Worm (Caenorhabditis elegans): Measurements from ENCODE around the gene Y32H12A.1.

Gene Y32H12A.1

DNA sequence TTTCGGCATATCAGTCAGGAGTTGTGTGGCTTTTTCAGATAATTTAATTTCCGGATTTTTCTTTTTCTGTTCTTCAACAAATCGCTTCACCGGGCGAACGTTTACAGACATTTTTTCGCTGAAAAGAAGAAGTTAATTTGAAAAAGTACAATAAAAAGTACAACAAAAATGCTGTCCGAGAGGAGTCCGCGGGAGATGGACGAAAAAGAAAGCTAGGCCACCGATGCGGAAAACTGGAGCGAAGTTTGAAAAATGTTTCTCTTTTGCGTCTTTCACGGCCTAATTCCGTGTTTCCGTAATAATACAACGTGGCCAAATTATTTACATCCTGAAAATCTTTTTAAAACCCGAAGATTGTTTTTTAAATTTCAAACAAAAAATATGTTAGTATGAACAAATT is 12.8 kb upstream of the Y32H12A.1 start, which contains the start of gene thoc-5 (continued):
- TF ChIP-seq ceh-16 (tag; optimal IDR thresholded peaks at IDR 0.05) (no peak), nhr-25 (tag; optimal IDR thresholded peaks at IDR 0.05) (peak; percentile 61), nhr-43 (tag; optimal IDR thresholded peaks at IDR 0.05; ENCODE audit: poor library complexity, severe bottlenecking) (peak; percentile 93)

- TF ChIP-seq hmg-11 (tag; optimal IDR thresholded peaks at IDR 0.05), result peak; percentile 1
- TF ChIP-seq egl-27 (tag; optimal IDR thresholded peaks at IDR 0.05), result no peak
- TF ChIP-seq mdl-1 (tag; optimal IDR thresholded peaks at IDR 0.05), result no peak
- peak; percentile 16 for TF ChIP-seq snpc-4 (tag; optimal IDR thresholded peaks at IDR 0.05)
- peak; percentile 10 for TF ChIP-seq nfya-1 (tag; optimal IDR thresholded peaks at IDR 0.05; ENCODE audit: insufficient read depth)
- no peak for TF ChIP-seq nhr-76 (tag; optimal IDR thresholded peaks at IDR 0.05)
- TF ChIP-seq skn-1 (tag; optimal IDR thresholded peaks at IDR 0.05), result peak; percentile 86
- TF ChIP-seq egl-5 (tag; optimal IDR thresholded peaks at IDR 0.05), result peak; percentile 46
- peak; percentile 85 for TF ChIP-seq pha-4 (tag; optimal IDR thresholded peaks at IDR 0.05)
- peak; percentile 69 for TF ChIP-seq nhr-43 (tag; optimal IDR thresholded peaks at IDR 0.05; ENCODE audit: poor library complexity, severe bottlenecking)
- no peak for TF ChIP-seq ZK546.5 (tag; optimal IDR thresholded peaks at IDR 0.05)
- peak; percentile 54 for TF ChIP-seq pqm-1 (tag; optimal IDR thresholded peaks at IDR 0.05)
- peak; percentile 35 for TF ChIP-seq tbx-2 (tag; optimal IDR thresholded peaks at IDR 0.05)
- TF ChIP-seq elt-2 (tag; optimal IDR thresholded peaks at IDR 0.05), result peak; percentile 62
These were observed 6.2 kb downstream of the Y32H12A.1 start, which contains the start of gene dhs-9 for ce11 chrIII:5367995-5368899. TSS of gene dhs-9 (minus strand) at chrIII:5368045.

DNA sequence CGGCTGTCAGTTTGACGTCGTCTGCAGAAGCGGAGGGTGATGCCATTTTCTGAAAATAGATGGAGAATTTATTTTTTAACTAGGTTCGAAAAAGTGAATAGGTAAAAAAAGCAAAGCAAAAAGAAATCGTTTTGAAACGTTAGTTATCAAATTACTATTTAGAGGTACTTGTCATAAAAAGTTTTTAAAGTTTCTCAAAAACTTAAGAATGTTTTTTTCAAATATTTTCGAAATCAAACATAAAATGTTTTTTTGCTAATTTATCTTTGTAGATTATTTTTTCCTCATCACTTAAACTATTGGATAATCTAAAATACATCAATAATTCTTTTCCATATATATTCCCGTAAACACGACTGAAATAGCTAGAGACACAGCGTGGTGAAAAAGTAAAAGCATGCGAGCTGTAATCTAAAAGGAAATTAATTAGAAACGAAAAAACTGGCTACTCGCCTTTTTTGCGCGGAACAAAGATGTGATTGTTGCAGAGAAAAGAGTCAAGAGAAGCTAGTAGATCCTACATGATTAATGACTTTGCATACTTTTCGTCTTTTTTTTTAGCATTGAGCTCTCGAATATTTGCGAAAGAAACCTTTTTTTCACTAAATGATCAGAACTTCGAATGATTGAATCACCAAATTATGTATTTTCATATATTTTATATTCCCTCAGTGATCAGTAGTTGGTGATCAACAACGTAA is 9.4 kb downstream of the Y32H12A.1 start, which contains the start of gene szy-2:
TSS of gene szy-2 (minus strand) at position 51 of the 701 bp plus-strand sequence.
- TF ChIP-seq fkh-2 (tag; optimal IDR thresholded peaks at IDR 0.05) (no peak), lin-39 (tag; optimal IDR thresholded peaks at IDR 0.05) (peak; percentile 64), ama-1 (optimal IDR thresholded peaks at IDR 0.05) (no peak)

DNA sequence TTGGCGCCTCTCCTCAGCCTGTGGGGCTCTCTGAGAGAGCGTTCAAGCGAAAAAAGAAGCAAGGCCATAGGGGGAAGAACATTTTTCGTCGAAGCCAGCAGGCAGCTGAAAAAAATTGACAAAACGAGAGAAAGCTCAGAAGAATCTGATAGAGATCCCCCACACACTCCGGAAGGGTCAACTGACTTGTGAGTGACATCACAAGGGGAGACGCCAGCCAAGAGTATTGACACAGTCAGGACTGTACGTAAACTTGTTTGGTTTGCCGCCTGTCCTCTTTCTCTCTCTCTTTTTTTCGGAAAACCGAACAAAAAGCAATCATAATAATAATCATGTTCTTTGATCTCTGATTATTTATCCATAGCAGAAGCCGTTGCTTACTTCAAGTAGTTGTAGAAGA is 10.9 kb downstream of the Y32H12A.1 start:
- TF ChIP-seq fkh-10 (GFP tag; optimal IDR thresholded peaks at IDR 0.05), result peak; percentile 31
- TF ChIP-seq elt-1 (tag; optimal IDR thresholded peaks at IDR 0.05), result no peak
- no peak for TF ChIP-seq fos-1 (tag; optimal IDR thresholded peaks at IDR 0.05)
- peak; percentile 90 for TF ChIP-seq pha-4 (tag; optimal IDR thresholded peaks at IDR 0.05)
- no peak for TF ChIP-seq pqm-1 (tag; optimal IDR thresholded peaks at IDR 0.05)
- TF ChIP-seq ama-1 (optimal IDR thresholded peaks at IDR 0.05), result peak; percentile 66
- TF ChIP-seq nhr-43 (tag; optimal IDR thresholded peaks at IDR 0.05; ENCODE audit: poor library complexity, severe bottlenecking), result peak; percentile 8

- TF ChIP-seq ceh-28 (tag; optimal IDR thresholded peaks at IDR 0.05), result no peak
- peak; percentile 34 for TF ChIP-seq ama-1 (optimal IDR thresholded peaks at IDR 0.05)
- TF ChIP-seq nhr-25 (tag; optimal IDR thresholded peaks at IDR 0.05), result peak; percentile 5
These were observed 11.7 kb downstream of the Y32H12A.1 start for ce11 chrIII:5373715-5374114.

DNA sequence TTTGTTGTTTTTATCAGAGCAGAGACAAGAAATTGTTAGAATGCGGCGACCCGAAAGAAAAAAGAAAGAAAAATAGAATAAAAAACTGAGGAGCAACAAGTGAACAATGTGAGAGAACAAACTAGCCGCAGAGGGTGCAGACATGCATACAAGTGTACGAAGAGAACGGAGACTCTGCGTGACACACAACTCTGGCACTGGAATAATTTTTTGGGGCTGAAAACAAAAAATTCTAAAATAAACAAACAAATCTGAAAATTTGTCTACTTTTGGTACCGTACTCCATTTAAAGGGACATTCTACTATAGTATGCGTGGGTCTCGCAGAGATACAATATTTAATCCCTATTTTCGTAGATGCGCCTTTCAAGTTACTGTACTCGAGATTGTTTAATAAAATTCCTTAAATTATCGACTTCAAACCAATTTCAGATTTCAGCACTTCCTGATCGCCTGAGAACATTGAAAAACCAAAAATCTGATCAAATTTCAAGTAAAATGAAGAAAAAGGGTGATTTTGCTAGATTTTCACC is 13.1 kb downstream of the Y32H12A.1 start:
- peak; percentile 19 for TF ChIP-seq nfya-1 (tag; optimal IDR thresholded peaks at IDR 0.05; ENCODE audit: insufficient read depth)
- no peak for TF ChIP-seq ceh-82 (tag; optimal IDR thresholded peaks at IDR 0.05)
- peak; percentile 16 for TF ChIP-seq pha-4 (tag; optimal IDR thresholded peaks at IDR 0.05)

DNA sequence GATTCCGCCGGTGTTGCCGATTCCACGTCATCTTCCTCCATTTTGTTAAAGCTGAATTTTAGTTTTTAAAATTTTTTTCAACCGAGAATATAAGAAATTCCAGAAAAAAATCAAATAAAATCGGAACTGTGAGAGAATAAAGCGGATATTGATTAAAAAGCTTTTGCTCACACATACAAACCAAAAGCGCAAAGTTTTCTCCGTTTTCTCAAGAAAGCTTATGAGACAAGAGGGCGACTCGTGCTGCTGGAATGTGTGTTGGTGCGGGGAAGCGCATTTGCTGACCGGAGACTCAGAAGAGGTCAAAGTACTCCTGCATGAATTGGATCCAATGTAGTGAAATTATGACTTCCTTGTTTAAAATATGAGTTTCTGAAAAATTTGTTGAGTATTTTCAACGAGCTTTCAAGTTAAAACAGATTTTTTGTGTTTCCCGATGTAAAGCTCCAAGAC is 17.9 kb downstream of the Y32H12A.1 start, which contains the start of gene paqr-2:
TSS of gene paqr-2 (minus strand) at position 51 of the 453 bp plus-strand sequence.
- TF ChIP-seq nhr-23 (tag; optimal IDR thresholded peaks at IDR 0.05) (peak; percentile 13), fkh-10 (GFP tag; optimal IDR thresholded peaks at IDR 0.05) (no peak), snpc-4 (tag; optimal IDR thresholded peaks at IDR 0.05) (peak; percentile 2), lin-15B (tag; optimal IDR thresholded peaks at IDR 0.05) (peak; percentile 63), ceh-16 (tag; optimal IDR thresholded peaks at IDR 0.05) (no peak), pqm-1 (tag; optimal IDR thresholded peaks at IDR 0.05) (peak; percentile 16), ceh-82 (tag; optimal IDR thresholded peaks at IDR 0.05) (no peak), nfya-1 (tag; optimal IDR thresholded peaks at IDR 0.05; ENCODE audit: insufficient read depth) (peak; percentile 44), elt-2 (tag; optimal IDR thresholded peaks at IDR 0.05) (peak; percentile 3), sea-2 (GFP tag; optimal IDR thresholded peaks at IDR 0.05) (no peak), ztf-11 (tag; optimal IDR thresholded peaks at IDR 0.05) (no peak), nhr-77 (tag; optimal IDR thresholded peaks at IDR 0.05) (no peak), pha-4 (tag; optimal IDR thresholded peaks at IDR 0.05) (peak; percentile 51)
